Worm (Caenorhabditis elegans) whole organism, young adult: ENCODE measurements around the gene hot-1.

Experiments
- B0261.1 ChIP-seq: sonication (generic microtip); optimal IDR thresholded peaks from 2 replicates; lab custom pipeline; 2016; ENCODE audit warnings: mild to moderate bottlenecking, missing genetic modification characterization, moderate library complexity, missing compliant biosample characterization
- C17E4.6 ChIP-seq: fragments of 200-800 bp; sonication (Bioruptor generic); IDR thresholded peaks from 2 replicates; pipeline ENCODE4 v1.3.6; 2022; ENCODE audit warnings: missing genetic modification reagents, missing genetic modification characterization, missing compliant biosample characterization
- D2030.7 ChIP-seq: fragments of 200-800 bp; sonication (Bioruptor generic); IDR thresholded peaks from 2 replicates; pipeline ENCODE4 v1.3.6; 2022; ENCODE audit warnings: missing genetic modification reagents, missing genetic modification characterization, missing compliant biosample characterization
- F33H1.4 ChIP-seq: fragments of 200-800 bp; sonication (Bioruptor generic); IDR thresholded peaks from 2 replicates; pipeline ENCODE4 v1.3.6; 2022; ENCODE audit warnings: missing genetic modification reagents, missing genetic modification characterization, missing compliant biosample characterization
- F37B4.10 ChIP-seq: fragments of 200-800 bp; sonication (Bioruptor generic); IDR thresholded peaks from 2 replicates; pipeline ENCODE4 v1.3.6; 2022; ENCODE audit warnings: missing genetic modification characterization, missing compliant biosample characterization
- F49E8.2 ChIP-seq: sonication (generic microtip); optimal IDR thresholded peaks from 3 replicates; lab custom pipeline; 2017; ENCODE audit warnings: missing genetic modification characterization, mild to moderate bottlenecking, missing compliant biosample characterization, antibody characterized with exemption, moderate library complexity; ENCODE audit not compliant: insufficient read depth
- K12H6.12 ChIP-seq: fragments of 200-800 bp; sonication (Bioruptor generic); optimal IDR thresholded peaks from 2 replicates; lab custom pipeline; 2018; ENCODE audit warnings: mild to moderate bottlenecking, missing genetic modification characterization, missing compliant biosample characterization
- T07F8.4 ChIP-seq: sonication (generic microtip); optimal IDR thresholded peaks from 2 replicates; lab custom pipeline; 2016; ENCODE audit warnings: mild to moderate bottlenecking, missing genetic modification characterization, moderate library complexity, missing compliant biosample characterization
- T26A5.8 ChIP-seq: sonication (generic microtip); optimal IDR thresholded peaks from 2 replicates; lab custom pipeline; 2016; ENCODE audit warnings: missing genetic modification characterization, missing compliant biosample characterization
- ZK185.1 ChIP-seq: sonication (generic microtip); optimal IDR thresholded peaks from 2 replicates; lab custom pipeline; 2016; ENCODE audit warnings: mild to moderate bottlenecking, missing genetic modification characterization, missing compliant biosample characterization; ENCODE audit not compliant: poor library complexity, severe bottlenecking
- ama-1 ChIP-seq, 3 experiments: fragments of 150-350 bp in 1 of 3; sonication (generic microtip) in 2 of 3; optimal IDR thresholded peaks; 2 replicates each; lab custom pipeline; 2014 to 2018; ENCODE audit warnings: missing biosample characterization in 2 of 3, missing genetic modification characterization in 2 of 3, missing genetic modification reagents in 2 of 3
- atf-7 ChIP-seq: sonication (generic microtip); optimal IDR thresholded peaks from 2 replicates; lab custom pipeline; 2017; ENCODE audit warnings: mild to moderate bottlenecking, missing genetic modification characterization, missing compliant biosample characterization
- athp-1 ChIP-seq: sonication (generic microtip); optimal IDR thresholded peaks from 2 replicates; lab custom pipeline; 2017; ENCODE audit warnings: mild to moderate bottlenecking, missing genetic modification characterization, missing compliant biosample characterization
- bed-1 ChIP-seq: fragments of 200-800 bp; sonication (Bioruptor generic); IDR thresholded peaks from 2 replicates; pipeline ENCODE4 v1.3.6; 2022; ENCODE audit warnings: missing genetic modification reagents, missing genetic modification characterization, missing compliant biosample characterization
- cebp-1 ChIP-seq, 2 experiments: fragments of 200-800 bp in 1 of 2; sonication (Bioruptor generic) in 1 of 2; sonication (generic microtip) in 1 of 2; IDR thresholded peaks in 1 of 2; optimal IDR thresholded peaks in 1 of 2; 2 replicates each; pipeline versions ENCODE4 v1.3.6 to Lab custom; 2017 to 2022; ENCODE audit warnings: missing compliant biosample characterization in 2 of 2, missing genetic modification characterization in 2 of 2, mild to moderate bottlenecking in 1 of 2, missing genetic modification reagents in 1 of 2, moderate library complexity in 1 of 2
- ceh-91 ChIP-seq: fragments of 200-800 bp; sonication (Bioruptor generic); IDR thresholded peaks from 2 replicates; pipeline ENCODE4 v1.3.6; 2022; ENCODE audit warnings: missing genetic modification reagents, missing genetic modification characterization, missing compliant biosample characterization
- dpl-1 ChIP-seq: fragments of 150-350 bp; optimal IDR thresholded peaks from 2 replicates; lab custom pipeline; 2014; ENCODE audit warnings: missing biosample characterization, missing genetic modification reagents, missing genetic modification characterization
- efl-1 ChIP-seq: fragments of 150-350 bp; optimal IDR thresholded peaks from 2 replicates; lab custom pipeline; 2014; ENCODE audit warnings: missing biosample characterization, missing genetic modification reagents, missing genetic modification characterization
- hmg-1.2 ChIP-seq: fragments of 200-800 bp; sonication (Bioruptor generic); IDR thresholded peaks from 2 replicates; pipeline ENCODE4 v1.3.6; 2022; ENCODE audit warnings: missing genetic modification reagents, missing genetic modification characterization, missing compliant biosample characterization
- hrde-1 ChIP-seq: sonication (generic microtip); optimal IDR thresholded peaks from 2 replicates; lab custom pipeline; 2016; ENCODE audit warnings: missing genetic modification characterization, mild to moderate bottlenecking, missing compliant biosample characterization, moderate library complexity, missing genotype, missing genetic modification reagents, borderline replicate concordance
- lin-35 ChIP-seq, 3 experiments: fragments of 150-350 bp in 2 of 3; sonication (generic microtip) in 1 of 3; optimal IDR thresholded peaks; 2 replicates each; lab custom pipeline; 2014 to 2018; ENCODE audit warnings: missing biosample characterization in 3 of 3, missing genetic modification characterization in 3 of 3, missing genetic modification reagents in 3 of 3
- lin-40 ChIP-seq: sonication (generic microtip); optimal IDR thresholded peaks from 2 replicates; lab custom pipeline; 2016; ENCODE audit warnings: missing genetic modification characterization, mild to moderate bottlenecking, missing compliant biosample characterization, missing genotype, missing genetic modification reagents
- lsl-1 ChIP-seq: fragments of 200-800 bp; sonication (Bioruptor generic); optimal IDR thresholded peaks from 2 replicates; lab custom pipeline; 2018; ENCODE audit warnings: mild to moderate bottlenecking, missing genetic modification characterization, moderate library complexity, missing compliant biosample characterization
- lsy-27 ChIP-seq: sonication (generic microtip); optimal IDR thresholded peaks from 2 replicates; lab custom pipeline; 2017; ENCODE audit warnings: missing genetic modification characterization, mild to moderate bottlenecking, missing compliant biosample characterization, antibody characterized with exemption, missing genotype, borderline replicate concordance; ENCODE audit not compliant: insufficient read depth
- madf-6 ChIP-seq: fragments of 200-800 bp; sonication (Bioruptor generic); IDR thresholded peaks from 2 replicates; pipeline ENCODE4 v1.3.6; 2022; ENCODE audit warnings: missing genetic modification reagents, missing genetic modification characterization, missing compliant biosample characterization
- madf-8 ChIP-seq: fragments of 200-800 bp; sonication (Bioruptor generic); conservative IDR thresholded peaks from 2 replicates; pipeline ENCODE4 v1.3.6; 2022; ENCODE audit warnings: missing genetic modification reagents, missing genetic modification characterization, missing compliant biosample characterization
- mxl-1 ChIP-seq: sonication (generic microtip); optimal IDR thresholded peaks from 2 replicates; lab custom pipeline; 2016; ENCODE audit warnings: missing genetic modification characterization, missing compliant biosample characterization
- nhr-80 ChIP-seq: sonication (generic microtip); optimal IDR thresholded peaks from 2 replicates; lab custom pipeline; 2016; ENCODE audit warnings: missing genetic modification characterization, missing compliant biosample characterization
- nhr-90 ChIP-seq: sonication (generic microtip); optimal IDR thresholded peaks from 2 replicates; lab custom pipeline; 2016; ENCODE audit warnings: missing genotype, mild to moderate bottlenecking, missing genetic modification characterization, missing compliant biosample characterization
- pha-4 ChIP-seq: fragments of 150-350 bp; sonication (generic microtip); optimal IDR thresholded peaks from 2 replicates; lab custom pipeline; 2014; ENCODE audit warnings: missing biosample characterization, missing genetic modification reagents, missing genetic modification characterization
- rpc-1 ChIP-seq, 2 experiments: fragments of 150-350 bp in 1 of 2; sonication (generic microtip) in 1 of 2; optimal IDR thresholded peaks; 2 replicates each; lab custom pipeline; 2014 to 2018; ENCODE audit warnings: missing biosample characterization in 1 of 2, missing genetic modification characterization in 1 of 2, missing genetic modification reagents in 1 of 2, missing genotype in 1 of 2
- snpc-4 ChIP-seq, 5 experiments: fragments of 150-350 bp in 1 of 5; sonication (generic microtip) in 4 of 5; optimal IDR thresholded peaks; 2 replicates each; lab custom pipeline; 2014 to 2018; ENCODE audit warnings: missing genetic modification characterization in 5 of 5, missing biosample characterization in 3 of 5, antibody characterized with exemption in 2 of 5, mild to moderate bottlenecking in 2 of 5, missing compliant biosample characterization in 2 of 5, missing genotype in 2 of 5, moderate library complexity in 2 of 5, missing genetic modification reagents in 1 of 5
- sptf-2 ChIP-seq: fragments of 200-800 bp; sonication (Bioruptor generic); optimal IDR thresholded peaks from 2 replicates; lab custom pipeline; 2018; ENCODE audit warnings: mild to moderate bottlenecking, missing genetic modification characterization, missing compliant biosample characterization
- unc-130 ChIP-seq: sonication (generic microtip); optimal IDR thresholded peaks from 2 replicates; lab custom pipeline; 2016; ENCODE audit warnings: missing genetic modification reagents, missing genetic modification characterization, missing compliant biosample characterization
- xnd-1 ChIP-seq: sonication (generic microtip); optimal IDR thresholded peaks from 2 replicates; lab custom pipeline; 2016; ENCODE audit warnings: missing genotype, missing genetic modification reagents, missing genetic modification characterization, missing compliant biosample characterization
- zim-3 ChIP-seq: sonication (generic microtip); optimal IDR thresholded peaks from 2 replicates; lab custom pipeline; 2017; ENCODE audit warnings: mild to moderate bottlenecking, missing genetic modification characterization, moderate library complexity, missing compliant biosample characterization
- ztf-25 ChIP-seq: fragments of 200-800 bp; sonication (Bioruptor generic); IDR thresholded peaks from 2 replicates; pipeline ENCODE4 v1.3.6; 2022; ENCODE audit warnings: missing genetic modification reagents, missing genetic modification characterization, missing compliant biosample characterization

hot-1 gene

DNA sequence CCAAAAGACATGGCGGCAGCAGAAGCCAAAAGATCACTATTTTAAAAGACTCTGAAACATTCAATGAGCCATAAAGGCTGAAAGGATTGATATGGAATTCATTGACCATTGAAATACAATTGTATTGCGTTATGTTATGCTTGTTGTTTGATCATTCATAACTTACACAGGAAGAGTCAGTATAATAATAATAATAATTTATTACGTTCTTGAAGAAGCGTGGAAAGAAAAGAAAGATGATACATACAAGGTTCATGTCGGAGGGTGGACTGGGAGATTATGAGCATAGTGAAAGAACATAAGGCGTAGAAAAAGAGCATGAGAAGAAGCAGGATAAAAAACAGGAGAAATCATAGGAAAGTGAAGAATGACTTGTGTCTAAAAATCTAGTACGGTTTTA is 19.1 kb downstream of the hot-1 start, which contains the start of gene F43D2.7 (continued):
- TF ChIP-seq rpc-1 (optimal IDR thresholded peaks at IDR 0.05; lab: Kevin White, UChicago) = no peak
- no peak for TF ChIP-seq rpc-1 (tag; optimal IDR thresholded peaks at IDR 0.05; lab: Kevin White, UChicago)
- no peak for TF ChIP-seq F37B4.10 (GFP tag; lab: Robert Waterston, UW)
- TF ChIP-seq pha-4 (tag; lab: Kevin White, UChicago) = no peak
- no peak for TF ChIP-seq T26A5.8

ce11 chrV:14640769-14641168 is 19.8 kb downstream of the hot-1 start, which contains the start of gene C54G10.1:
Gene C54G10.1 (plus strand): TSS chrV:14641101.
- TF ChIP-seq C17E4.6 (GFP tag; lab: Robert Waterston, UW) (no peak), nhr-90 (tag; lab: Kevin White, UChicago) (no peak), lsl-1 (GFP tag; lab: Kevin White, UChicago) (no peak), nhr-80 (tag; lab: Kevin White, UChicago) (peak; percentile 89), zim-3 (tag; lab: Kevin White, UChicago) (no peak), athp-1 (no peak), ama-1 (optimal IDR thresholded peaks at IDR 0.05; lab: Kevin White, UChicago) (no peak), ama-1 (GFP tag; optimal IDR thresholded peaks at IDR 0.05; lab: Kevin White, UChicago) (no peak), cebp-1 (GFP tag; IDR thresholded peaks at IDR 0.05; lab: Robert Waterston, UW) (0 out of 2 replicates have a peak, but pooled peaks have one; percentile 13), cebp-1 (tag; optimal IDR thresholded peaks at IDR 0.05; lab: Kevin White, UChicago) (peak; percentile 18), ceh-91 (GFP tag; lab: Robert Waterston, UW) (no peak), atf-7 (no peak), ZK185.1 (tag; lab: Kevin White, UChicago) (no peak), snpc-4 (GFP tag; optimal IDR thresholded peaks at IDR 0.05; lab: Kevin White, UChicago) (no peak), snpc-4 (tag; optimal IDR thresholded peaks at IDR 0.05; lab: Kevin White, UChicago) (no peak), bed-1 (no peak)

DNA sequence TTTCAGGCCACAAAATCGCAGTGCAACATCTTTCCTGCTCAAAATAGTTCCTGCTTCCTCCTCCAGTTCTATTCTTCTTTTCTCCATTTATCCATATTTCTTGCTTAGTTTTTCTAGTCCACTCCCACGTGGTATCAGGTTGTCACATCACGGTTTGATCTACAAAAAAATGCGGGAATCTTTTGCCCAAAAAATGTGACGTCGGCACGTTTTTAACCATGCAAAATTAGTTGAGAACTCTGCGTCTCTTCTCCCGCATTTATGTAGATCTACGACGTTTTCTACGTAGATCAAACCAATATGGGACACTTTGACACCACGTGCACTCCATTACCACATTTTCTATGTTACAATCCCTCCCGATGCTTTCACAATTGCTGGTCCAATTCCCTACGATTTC is 21.1 kb downstream of the hot-1 start:
- TF ChIP-seq hmg-1.2 (GFP tag; lab: Robert Waterston, UW) (0 out of 2 replicates have a peak, but pooled peaks have one; percentile 17), F33H1.4 (GFP tag; lab: Robert Waterston, UW) (0 out of 2 replicates have a peak, but pooled peaks have one; percentile 28), efl-1 (GFP tag; lab: Kevin White, UChicago) (peak; percentile 45), xnd-1 (tag; lab: Kevin White, UChicago) (peak; percentile 21), D2030.7 (GFP tag; lab: Robert Waterston, UW) (no peak), unc-130 (GFP tag; lab: Kevin White, UChicago) (no peak), madf-8 (peak; percentile 54; the same call in 1 of the 2 replicates), madf-6 (GFP tag; lab: Robert Waterston, UW) (peak; percentile 78)

- TF ChIP-seq F49E8.2 (tag; lab: Kevin White, UChicago) (peak; percentile 69), B0261.1 (tag; lab: Kevin White, UChicago) (no peak), rpc-1 (optimal IDR thresholded peaks at IDR 0.05; lab: Kevin White, UChicago) (no peak), rpc-1 (tag; optimal IDR thresholded peaks at IDR 0.05; lab: Kevin White, UChicago) (peak; percentile 6), sptf-2 (GFP tag; lab: Kevin White, UChicago) (no peak), D2030.7 (GFP tag; lab: Robert Waterston, UW) (peak; percentile 74; the same call in 1 of the 2 replicates), lsl-1 (GFP tag; lab: Kevin White, UChicago) (peak; percentile 87), hrde-1 (tag; lab: Kevin White, UChicago) (no peak), F37B4.10 (GFP tag; lab: Robert Waterston, UW) (no peak), T07F8.4 (no peak), dpl-1 (GFP tag; lab: Kevin White, UChicago) (peak; percentile 74), unc-130 (GFP tag; lab: Kevin White, UChicago) (no peak), ztf-25 (GFP tag; lab: Robert Waterston, UW) (no peak), lin-35 (GFP tag; optimal IDR thresholded peaks at IDR 0.05; lab: Kevin White, UChicago) (peak in 1 of 3 experiments; percentile 34), madf-6 (GFP tag; lab: Robert Waterston, UW) (peak; percentile 88), lin-40 (tag; lab: Kevin White, UChicago) (no peak), K12H6.12 (tag; lab: Kevin White, UChicago) (no peak), lsy-27 (tag; lab: Kevin White, UChicago) (no peak), F33H1.4 (GFP tag; lab: Robert Waterston, UW) (peak; percentile 88), efl-1 (GFP tag; lab: Kevin White, UChicago) (peak; percentile 92), hmg-1.2 (GFP tag; lab: Robert Waterston, UW) (no peak), mxl-1 (tag; lab: Kevin White, UChicago) (no peak)
Observed at ce11 chrV:14645817-14646789, 25.2 kb downstream of the hot-1 start, which contains the start of the genes rfc-1 and pmp-3. Gene rfc-1 (minus strand): TSS chrV:14645979. Gene pmp-3 (plus strand): TSS chrV:14646739.
